Fruit fly (Drosophila melanogaster): Measurements from ENCODE around the gene CG7115.
A peak's percentile ranks its signal among the peaks of the same experiment; 100 is the strongest.

DNA sequence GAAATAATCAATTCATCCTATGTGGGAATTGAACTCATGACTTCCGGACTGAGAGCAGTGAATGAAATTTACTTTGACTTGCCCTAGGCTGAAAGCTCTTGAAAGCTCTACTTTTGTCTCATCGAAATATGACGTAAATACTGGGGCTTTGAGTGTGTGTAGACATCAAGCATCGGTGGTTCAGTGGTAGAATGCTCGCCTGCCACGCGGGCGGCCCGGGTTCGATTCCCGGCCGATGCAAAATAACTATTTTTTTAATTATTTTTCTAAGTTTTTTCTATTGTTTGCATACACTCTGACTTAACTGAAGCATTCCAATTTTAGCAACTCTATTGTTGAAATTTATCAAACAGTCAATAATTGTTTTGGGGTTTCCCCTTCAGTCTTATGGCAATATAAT, 51.7 kb downstream of the CG7115 start:
- TF ChIP-seq Gsc (GFP tag; IDR thresholded peaks at IDR 0.05) = no peak
- TF ChIP-seq CG8290 (GFP tag; optimal IDR thresholded peaks at IDR 0.05) = no peak
- no peak for TF ChIP-seq CG8290 (tag; optimal IDR thresholded peaks at IDR 0.05)
- peak; percentile 92 for TF ChIP-seq tna (GFP tag; IDR thresholded peaks at IDR 0.05; ENCODE audit: partially characterized antibody)
- no peak for TF ChIP-seq NC2β (GFP tag; optimal IDR thresholded peaks at IDR 0.05)
- no peak for TF ChIP-seq CG7372 (GFP tag; IDR thresholded peaks at IDR 0.05)
- no peak for TF ChIP-seq CG15269 (tag; optimal IDR thresholded peaks at IDR 0.05)
- no peak for TF ChIP-seq bsh (GFP tag; optimal IDR thresholded peaks at IDR 0.05)
